Worm (Caenorhabditis elegans): ENCODE results near the gene T05E12.8.

- TF ChIP-seq skn-1 (tag; optimal IDR thresholded peaks at IDR 0.05) (no peak), daf-12 (tag; optimal IDR thresholded peaks at IDR 0.05) (no peak), ceh-28 (tag; optimal IDR thresholded peaks at IDR 0.05) (no peak), nhr-25 (tag; optimal IDR thresholded peaks at IDR 0.05) (no peak), snpc-4 (tag; optimal IDR thresholded peaks at IDR 0.05) (no peak), nfya-1 (tag; optimal IDR thresholded peaks at IDR 0.05; ENCODE audit: insufficient read depth) (no peak), pqm-1 (tag; optimal IDR thresholded peaks at IDR 0.05) (no peak), nhr-11 (tag; optimal IDR thresholded peaks at IDR 0.05) (no peak), nhr-23 (tag; optimal IDR thresholded peaks at IDR 0.05) (no peak), nhr-12 (tag; optimal IDR thresholded peaks at IDR 0.05) (no peak)
Observed at ce11 chrV:17030430-17030829, 38.5 kb upstream of the T05E12.8 start.
